Worm (Caenorhabditis elegans) whole organism, early embryonic: ENCODE data around the gene gsto-1.

ENCODE experiments used
- F13C5.2 ChIP-seq: sonication (generic microtip); optimal IDR thresholded peaks from 2 replicates; lab custom pipeline; 2017; ENCODE audit warnings: mild to moderate bottlenecking, missing genetic modification characterization, inconsistent platforms, missing compliant biosample characterization
- aly-1 ChIP-seq: sonication (generic microtip); optimal IDR thresholded peaks from 2 replicates; lab custom pipeline; 2016; ENCODE audit warnings: missing genetic modification characterization, missing compliant biosample characterization
- ama-1 ChIP-seq: fragments of 150-350 bp; optimal IDR thresholded peaks from 2 replicates; lab custom pipeline; 2014
- ceh-13 ChIP-seq: fragments of 200-800 bp; sonication (Bioruptor generic); optimal IDR thresholded peaks from 2 replicates; lab custom pipeline; 2018; ENCODE audit warnings: mild to moderate bottlenecking, missing genetic modification characterization, missing compliant biosample characterization
- hmg-4 ChIP-seq: fragments of 200-800 bp; sonication (Bioruptor generic); optimal IDR thresholded peaks from 2 replicates; lab custom pipeline; 2018; ENCODE audit warnings: mild to moderate bottlenecking, missing genetic modification characterization, missing compliant biosample characterization
- sea-1 ChIP-seq: fragments of 200-800 bp; sonication (Bioruptor generic); conservative IDR thresholded peaks from 2 replicates; pipeline ENCODE4 v1.3.6; 2022; ENCODE audit warnings: missing genetic modification characterization, missing compliant biosample characterization

DNA sequence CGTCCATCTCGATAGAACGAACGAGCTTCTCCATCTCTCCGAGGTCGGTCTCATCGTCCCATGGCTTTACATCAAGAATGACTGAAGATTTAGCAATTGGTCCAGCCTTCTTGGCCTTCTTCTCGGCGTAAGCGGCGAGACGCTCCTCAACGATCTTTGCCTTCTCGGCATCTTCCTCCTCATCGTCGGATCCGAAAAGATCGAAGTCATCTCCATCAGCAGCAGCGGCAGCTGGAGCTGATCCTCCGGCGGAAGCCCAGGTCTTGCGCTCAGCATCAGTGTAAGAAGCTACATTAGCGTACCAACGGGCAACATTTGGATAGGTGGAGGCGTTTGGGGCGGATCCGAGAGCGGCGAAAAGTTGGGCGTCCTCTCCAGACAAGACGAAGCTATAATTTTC is 25.9 kb upstream of the gsto-1 start:
- TF ChIP-seq ama-1 (no peak), aly-1 (tag; lab: Kevin White, UChicago) (no peak), hmg-4 (no peak), sea-1 (GFP tag; lab: Robert Waterston, UW) (no peak), F13C5.2 (no peak), ceh-13 (GFP tag; lab: Kevin White, UChicago) (no peak)
